Worm (Caenorhabditis elegans) whole organism, late embryonic: ENCODE measurements around the gene srxa-10.

Experiments
- ceh-31 ChIP-seq: sonication (generic microtip); optimal IDR thresholded peaks from 2 replicates; lab custom pipeline; 2016; ENCODE audit warnings: missing genetic modification characterization, missing compliant biosample characterization
- ceh-9 ChIP-seq: sonication (generic microtip); optimal IDR thresholded peaks from 2 replicates; lab custom pipeline; 2016; ENCODE audit warnings: mild to moderate bottlenecking, missing genetic modification characterization, inconsistent platforms, missing compliant biosample characterization
- nfya-1 ChIP-seq: sonication (generic microtip); optimal IDR thresholded peaks from 2 replicates; lab custom pipeline; 2017; ENCODE audit warnings: missing genetic modification characterization, mild to moderate bottlenecking, missing compliant biosample characterization, antibody characterized with exemption, moderate library complexity
- nhr-11 ChIP-seq: fragments of 150-350 bp; optimal IDR thresholded peaks from 2 replicates; lab custom pipeline; 2014; ENCODE audit warnings: missing biosample characterization, missing genetic modification characterization
- pqm-1 ChIP-seq: sonication (generic microtip); optimal IDR thresholded peaks from 2 replicates; lab custom pipeline; 2016; ENCODE audit warnings: missing genetic modification characterization, missing compliant biosample characterization

ce11 chrIII:9776323-9776722, 20.0 kb downstream of the srxa-10 start, which contains the start of gene usp-46:
- no peak for TF ChIP-seq ceh-9
- TF ChIP-seq ceh-31 (tag; lab: Kevin White, UChicago), result peak; percentile 16
- no peak for TF ChIP-seq pqm-1 (tag; lab: Kevin White, UChicago)
- no peak for TF ChIP-seq nhr-11 (tag; lab: Kevin White, UChicago)
- TF ChIP-seq nfya-1 (tag; lab: Kevin White, UChicago), result no peak
